Worm (Caenorhabditis elegans) whole organism, L2 larva: ENCODE measurements around the gene kbp-1.

Source experiments
- C34F6.9 ChIP-seq: fragments of 150-350 bp; optimal IDR thresholded peaks from 2 replicates; lab custom pipeline; 2014; ENCODE audit warnings: missing biosample characterization, missing genetic modification characterization
- F13H6.1 ChIP-seq: sonication (generic microtip); optimal IDR thresholded peaks from 2 replicates; lab custom pipeline; 2016; ENCODE audit warnings: missing genetic modification characterization, missing compliant biosample characterization
- R02D3.7 ChIP-seq: fragments of 150-350 bp; optimal IDR thresholded peaks from 2 replicates; lab custom pipeline; 2014; ENCODE audit warnings: missing biosample characterization, missing genetic modification characterization
- ZK546.5 ChIP-seq: sonication (generic microtip); optimal IDR thresholded peaks from 2 replicates; lab custom pipeline; 2017; ENCODE audit warnings: missing biosample characterization, missing genetic modification characterization
- alr-1 ChIP-seq: fragments of 150-350 bp; optimal IDR thresholded peaks from 2 replicates; lab custom pipeline; 2014; ENCODE audit warnings: missing biosample characterization, missing genetic modification characterization
- aly-2 ChIP-seq: fragments of 150-350 bp; optimal IDR thresholded peaks from 2 replicates; lab custom pipeline; 2014; ENCODE audit warnings: missing biosample characterization, missing genetic modification characterization
- ama-1 ChIP-seq: fragments of 150-350 bp; optimal IDR thresholded peaks from 2 replicates; lab custom pipeline; 2018; ENCODE audit warnings: inconsistent platforms
- blmp-1 ChIP-seq: sonication (generic microtip); optimal IDR thresholded peaks from 2 replicates; lab custom pipeline; 2017; ENCODE audit warnings: missing genetic modification characterization, mild to moderate bottlenecking, missing compliant biosample characterization, antibody characterized with exemption, moderate library complexity; ENCODE audit not compliant: insufficient read depth
- ceh-16 ChIP-seq: fragments of 150-350 bp; optimal IDR thresholded peaks from 2 replicates; lab custom pipeline; 2014; ENCODE audit warnings: missing biosample characterization, missing genetic modification characterization
- crh-2 ChIP-seq: sonication (generic microtip); optimal IDR thresholded peaks from 2 replicates; lab custom pipeline; 2017; ENCODE audit warnings: missing biosample characterization, missing genetic modification characterization
- dmd-4 ChIP-seq: sonication (generic microtip); optimal IDR thresholded peaks from 2 replicates; lab custom pipeline; 2017; ENCODE audit warnings: missing biosample characterization, missing genetic modification characterization
- fos-1 ChIP-seq: fragments of 150-350 bp; optimal IDR thresholded peaks from 2 replicates; lab custom pipeline; 2014; ENCODE audit warnings: missing biosample characterization, missing genetic modification characterization
- gmeb-1 ChIP-seq: fragments of 150-350 bp; optimal IDR thresholded peaks from 2 replicates; lab custom pipeline; 2014; ENCODE audit warnings: missing biosample characterization, missing genetic modification characterization
- lin-13 ChIP-seq: fragments of 150-350 bp; optimal IDR thresholded peaks from 2 replicates; lab custom pipeline; 2014; ENCODE audit warnings: missing biosample characterization, missing genetic modification reagents, missing genetic modification characterization
- lin-39 ChIP-seq: fragments of 150-350 bp; optimal IDR thresholded peaks from 2 replicates; lab custom pipeline; 2014; ENCODE audit warnings: missing biosample characterization, missing genetic modification reagents, missing genetic modification characterization
- lsy-2 ChIP-seq, 2 experiments: fragments of 150-350 bp in 1 of 2; sonication (generic microtip) in 1 of 2; optimal IDR thresholded peaks; 2 replicates each; lab custom pipeline; 2014 to 2017; ENCODE audit warnings: missing biosample characterization in 2 of 2, missing genetic modification characterization in 2 of 2
- nhr-10 ChIP-seq: sonication (generic microtip); optimal IDR thresholded peaks from 2 replicates; lab custom pipeline; 2017; ENCODE audit warnings: missing biosample characterization, missing genetic modification characterization
- nhr-11 ChIP-seq: fragments of 150-350 bp; optimal IDR thresholded peaks from 2 replicates; lab custom pipeline; 2014; ENCODE audit warnings: missing biosample characterization, missing genetic modification characterization
- nhr-129 ChIP-seq: fragments of 150-350 bp; optimal IDR thresholded peaks from 2 replicates; lab custom pipeline; 2014; ENCODE audit warnings: missing biosample characterization, missing genetic modification characterization
- nhr-21 ChIP-seq: fragments of 150-350 bp; optimal IDR thresholded peaks from 2 replicates; lab custom pipeline; 2014; ENCODE audit warnings: missing biosample characterization, missing genetic modification characterization
- nhr-25 ChIP-seq: fragments of 150-350 bp; sonication (generic microtip); optimal IDR thresholded peaks from 3 replicates; lab custom pipeline; 2014; ENCODE audit warnings: missing biosample characterization, missing genetic modification characterization
- peb-1 ChIP-seq: fragments of 150-350 bp; optimal IDR thresholded peaks from 2 replicates; lab custom pipeline; 2014; ENCODE audit warnings: missing biosample characterization, missing genetic modification characterization
- sem-4 ChIP-seq: fragments of 150-350 bp; optimal IDR thresholded peaks from 2 replicates; lab custom pipeline; 2014; ENCODE audit warnings: missing biosample characterization, missing genetic modification reagents, missing genetic modification characterization
- skn-1 ChIP-seq: sonication (generic microtip); optimal IDR thresholded peaks from 2 replicates; lab custom pipeline; 2017; ENCODE audit warnings: missing biosample characterization, missing genetic modification characterization
- sma-3 ChIP-seq: sonication (generic microtip); optimal IDR thresholded peaks from 2 replicates; lab custom pipeline; 2016; ENCODE audit warnings: missing genetic modification reagents, missing genetic modification characterization, missing compliant biosample characterization
- sma-9 ChIP-seq, 2 experiments: fragments of 150-350 bp in 1 of 2; sonication (generic microtip) in 1 of 2; optimal IDR thresholded peaks; 2 replicates each; lab custom pipeline; 2014 to 2016; ENCODE audit warnings: missing genetic modification characterization in 2 of 2, mild to moderate bottlenecking in 1 of 2, missing biosample characterization in 1 of 2, missing compliant biosample characterization in 1 of 2, missing genetic modification reagents in 1 of 2, moderate library complexity in 1 of 2
- unc-39 ChIP-seq: fragments of 150-350 bp; optimal IDR thresholded peaks from 2 replicates; lab custom pipeline; 2014; ENCODE audit warnings: missing biosample characterization, missing genetic modification characterization
- unc-62 ChIP-seq: fragments of 150-350 bp; optimal IDR thresholded peaks from 2 replicates; lab custom pipeline; 2014; ENCODE audit warnings: missing biosample characterization, missing genetic modification reagents, missing genetic modification characterization
- zag-1 ChIP-seq: fragments of 150-350 bp; optimal IDR thresholded peaks from 2 replicates; lab custom pipeline; 2014; ENCODE audit warnings: missing biosample characterization, missing genetic modification characterization

The kbp-1 gene

DNA sequence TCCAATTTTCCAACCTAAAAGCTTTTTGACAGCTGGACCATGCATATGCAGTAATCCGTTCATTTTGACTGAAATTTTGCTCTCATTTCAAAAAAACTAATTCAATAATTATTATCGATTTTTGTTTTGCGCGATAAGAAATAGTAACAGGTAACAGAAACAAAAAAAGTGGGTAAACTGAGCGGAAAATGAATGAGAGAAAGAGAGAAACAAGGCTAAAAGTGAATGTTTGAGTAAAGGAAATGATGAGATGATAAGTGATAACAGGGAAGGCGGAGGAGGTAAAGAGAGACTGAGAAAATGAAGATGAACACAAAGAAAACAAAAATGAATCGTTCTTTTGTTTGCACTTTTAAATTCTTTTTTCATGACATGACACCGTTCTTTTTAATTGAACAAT is 5.5 kb upstream of the kbp-1 start, which contains the start of gene sma-3:
Gene sma-3, minus strand, starts transcription at position 68 of the 400 bp plus-strand sequence.
- TF ChIP-seq blmp-1 (tag; lab: Kevin White, UChicago) (peak; percentile 86), sma-9 (GFP tag; optimal IDR thresholded peaks at IDR 0.05; lab: Kevin White, UChicago) (peak; percentile 12), sma-9 (tag; optimal IDR thresholded peaks at IDR 0.05; lab: Kevin White, UChicago) (no peak), crh-2 (tag; lab: Kevin White, UChicago) (peak; percentile 19), lsy-2 (tag; optimal IDR thresholded peaks at IDR 0.05; lab: Kevin White, UChicago) (peak in 1 of 2 experiments; percentile 5), sem-4 (tag; lab: Kevin White, UChicago) (no peak), ZK546.5 (no peak), fos-1 (tag; lab: Kevin White, UChicago) (peak; percentile 92), C34F6.9 (tag; lab: Kevin White, UChicago) (peak; percentile 49), nhr-129 (tag; lab: Kevin White, UChicago) (peak; percentile 1), nhr-10 (tag; lab: Kevin White, UChicago) (no peak), aly-2 (no peak), ama-1 (no peak), unc-62 (GFP tag; lab: Kevin White, UChicago) (no peak), peb-1 (no peak), sma-3 (no peak), gmeb-1 (tag; lab: Kevin White, UChicago) (peak; percentile 12), R02D3.7 (no peak), dmd-4 (tag; lab: Kevin White, UChicago) (no peak)

DNA sequence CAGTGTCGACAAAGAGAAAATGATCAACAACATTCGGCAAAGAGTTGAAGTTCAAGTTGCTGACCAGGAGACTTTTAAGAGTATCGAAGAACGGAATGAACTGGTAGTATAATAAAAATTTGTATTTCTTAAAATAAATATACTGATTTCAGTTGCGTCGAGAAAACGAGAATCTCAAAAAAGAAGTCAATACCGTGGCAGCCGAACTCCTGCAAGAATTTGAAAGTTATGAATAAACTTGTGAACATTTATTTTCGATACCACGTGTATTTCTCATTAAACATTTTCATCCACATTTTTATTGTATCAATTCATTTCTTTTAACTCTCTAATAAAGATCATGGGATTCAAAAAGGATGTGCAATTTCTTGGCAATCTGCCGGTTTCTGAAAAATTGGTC is 563 bp downstream of the kbp-1 start, which contains the start of gene K04C2.8:
Gene K04C2.8, plus strand, starts transcription at position 301 of the 400 bp plus-strand sequence.
- TF ChIP-seq R02D3.7, result no peak
- no peak for TF ChIP-seq gmeb-1 (tag; lab: Kevin White, UChicago)
- TF ChIP-seq sem-4 (tag; lab: Kevin White, UChicago), result no peak
- TF ChIP-seq lin-13, result no peak
- no peak for TF ChIP-seq nhr-10 (tag; lab: Kevin White, UChicago)
- TF ChIP-seq ceh-16 (tag; lab: Kevin White, UChicago), result no peak
- no peak for TF ChIP-seq nhr-25
- no peak for TF ChIP-seq ama-1
- TF ChIP-seq crh-2 (tag; lab: Kevin White, UChicago), result no peak
- TF ChIP-seq, all 48 proteins: peak for 0

- TF ChIP-seq nhr-11 (tag; lab: Kevin White, UChicago) (no peak), alr-1 (tag; lab: Kevin White, UChicago) (no peak), C34F6.9 (tag; lab: Kevin White, UChicago) (peak; percentile 12), F13H6.1 (tag; lab: Kevin White, UChicago) (peak; percentile 24), lsy-2 (tag; optimal IDR thresholded peaks at IDR 0.05; lab: Kevin White, UChicago) (peak in 1 of 2 experiments; percentile 47), nhr-129 (tag; lab: Kevin White, UChicago) (peak; percentile 69), unc-39 (tag; lab: Kevin White, UChicago) (no peak), zag-1 (no peak), sma-9 (GFP tag; optimal IDR thresholded peaks at IDR 0.05; lab: Kevin White, UChicago) (peak; percentile 34), sma-9 (tag; optimal IDR thresholded peaks at IDR 0.05; lab: Kevin White, UChicago) (no peak)
Measured at ce11 chrIII:6871067-6871466, 1.6 kb downstream of the kbp-1 start.

ce11 chrIII:6871668-6872067 is 2.2 kb downstream of the kbp-1 start:
- peak in 1 of 2 experiments; percentile 23 for TF ChIP-seq lsy-2 (tag; optimal IDR thresholded peaks at IDR 0.05; lab: Kevin White, UChicago)
- TF ChIP-seq C34F6.9 (tag; lab: Kevin White, UChicago), result peak; percentile 25
- TF ChIP-seq sem-4 (tag; lab: Kevin White, UChicago), result peak; percentile 23
- peak; percentile 66 for TF ChIP-seq ama-1
- TF ChIP-seq sma-9 (GFP tag; optimal IDR thresholded peaks at IDR 0.05; lab: Kevin White, UChicago), result peak; percentile 27
- no peak for TF ChIP-seq sma-9 (tag; optimal IDR thresholded peaks at IDR 0.05; lab: Kevin White, UChicago)
- TF ChIP-seq lin-39, result no peak
- TF ChIP-seq nhr-11 (tag; lab: Kevin White, UChicago), result no peak
- peak; percentile 27 for TF ChIP-seq lin-13
- TF ChIP-seq skn-1 (tag; lab: Kevin White, UChicago), result no peak
- TF ChIP-seq nhr-129 (tag; lab: Kevin White, UChicago), result peak; percentile 37
- peak; percentile 40 for TF ChIP-seq F13H6.1 (tag; lab: Kevin White, UChicago)

DNA sequence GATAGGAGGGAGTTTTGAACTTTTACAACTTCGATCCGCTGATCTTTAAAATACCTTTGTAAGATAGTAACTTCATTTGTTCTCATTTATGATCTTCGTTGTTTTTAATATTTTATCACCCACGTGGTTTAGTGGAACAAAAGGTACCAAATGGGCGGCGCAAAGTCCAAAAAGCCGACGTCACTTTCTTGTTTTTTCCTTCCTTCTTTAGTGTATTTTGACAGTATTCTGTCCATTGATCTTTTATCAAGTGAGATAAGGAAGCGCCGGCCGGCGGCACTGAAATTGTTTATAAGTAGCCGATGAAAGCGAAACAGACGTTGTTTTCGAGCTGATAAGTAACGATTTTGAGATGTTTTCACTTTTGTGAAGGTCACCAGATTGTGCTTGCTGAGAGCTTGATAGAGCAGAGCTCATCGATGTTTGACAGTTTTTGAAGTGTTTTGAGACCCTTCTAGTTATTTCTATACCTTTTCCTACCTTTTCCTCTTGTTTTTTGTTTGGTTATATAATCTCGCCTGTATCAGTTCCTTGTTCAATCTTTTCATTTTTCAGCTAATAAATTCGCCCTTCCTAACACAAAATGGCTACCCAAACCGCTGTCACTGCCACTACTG is 3.2 kb downstream of the kbp-1 start, which contains the start of gene K04C2.3:
Gene K04C2.3, plus strand, starts transcription at position 556 of the 617 bp plus-strand sequence.
- TF ChIP-seq crh-2 (tag; lab: Kevin White, UChicago) (peak; percentile 29), nhr-25 (peak; percentile 7), lsy-2 (tag; optimal IDR thresholded peaks at IDR 0.05; lab: Kevin White, UChicago) (peak in 1 of 2 experiments; percentile 10), R02D3.7 (no peak), blmp-1 (tag; lab: Kevin White, UChicago) (peak; percentile 46), nhr-21 (tag; lab: Kevin White, UChicago) (peak; percentile 11), sma-9 (GFP tag; optimal IDR thresholded peaks at IDR 0.05; lab: Kevin White, UChicago) (peak; percentile 70), sma-9 (tag; optimal IDR thresholded peaks at IDR 0.05; lab: Kevin White, UChicago) (no peak), F13H6.1 (tag; lab: Kevin White, UChicago) (no peak)
